Fruit fly (Drosophila melanogaster) whole organism, embryonic: ENCODE results near the gene CG43245.

ENCODE experiments used
- ATbp ChIP-seq: fragments of 200-800 bp; sonication (Bioruptor generic); optimal IDR thresholded peaks from 2 replicates; lab custom pipeline; 2017; ENCODE audit warnings: missing biosample characterization, mild to moderate bottlenecking, missing genetic modification characterization, missing genetic modification reagents
- Abd-B ChIP-seq: fragments of 200-800 bp; sonication (Bioruptor generic); optimal IDR thresholded peaks from 2 replicates; lab custom pipeline; 2018; ENCODE audit warnings: missing biosample characterization, mild to moderate bottlenecking, missing genetic modification characterization, moderate library complexity
- C15 ChIP-seq: fragments of 200-800 bp; sonication (Bioruptor generic); IDR thresholded peaks from 3 replicates; pipeline ENCODE4 v1.3.6; 2022; ENCODE audit warnings: missing biosample characterization, missing genetic modification characterization
- CG1024 ChIP-seq: fragments of 200-800 bp; sonication (Bioruptor generic); IDR thresholded peaks from 2 replicates; pipeline ENCODE4 v1.3.6; 2022; ENCODE audit warnings: missing biosample characterization, missing genetic modification characterization
- CG12391 ChIP-seq: fragments of 200-800 bp; sonication (Bioruptor generic); optimal IDR thresholded peaks from 3 replicates; lab custom pipeline; 2018; ENCODE audit warnings: missing biosample characterization, mild to moderate bottlenecking, missing genetic modification characterization, moderate library complexity
- CG2712 ChIP-seq: fragments of 200-800 bp; optimal IDR thresholded peaks from 3 replicates; lab custom pipeline; 2019; ENCODE audit warnings: missing biosample characterization, mild to moderate bottlenecking, missing genetic modification characterization, moderate library complexity
- CG3065 ChIP-seq: fragments of 200-800 bp; sonication (Bioruptor generic); optimal IDR thresholded peaks from 2 replicates; lab custom pipeline; 2016; ENCODE audit warnings: missing biosample characterization, missing genetic modification characterization
- CG3847 ChIP-seq: fragments of 200-800 bp; sonication (Bioruptor generic); IDR thresholded peaks from 2 replicates; pipeline ENCODE4 v1.3.6; 2022; ENCODE audit warnings: missing biosample characterization, missing genetic modification characterization
- CG3995 ChIP-seq: fragments of 200-800 bp; sonication (Bioruptor generic); optimal IDR thresholded peaks from 3 replicates; lab custom pipeline; 2016; ENCODE audit warnings: missing biosample characterization, missing genetic modification characterization
- CG42726 ChIP-seq: fragments of 200-800 bp; sonication (Bioruptor generic); IDR thresholded peaks from 2 replicates; pipeline ENCODE4 v1.3.6; 2022; ENCODE audit warnings: missing biosample characterization, missing genetic modification characterization; ENCODE audit not compliant: partially characterized antibody
- CG4360 ChIP-seq: fragments of 200-800 bp; sonication (Bioruptor generic); IDR thresholded peaks from 2 replicates; pipeline ENCODE4 v1.3.6; 2022; ENCODE audit warnings: missing biosample characterization, missing genetic modification characterization
- CG4617 ChIP-seq: fragments of 200-800 bp; sonication (Bioruptor generic); optimal IDR thresholded peaks from 3 replicates; lab custom pipeline; 2016; ENCODE audit warnings: missing biosample characterization, missing genetic modification characterization, borderline replicate concordance
- CG5180 ChIP-seq: fragments of 200-800 bp; sonication (Bioruptor generic); optimal IDR thresholded peaks from 3 replicates; lab custom pipeline; 2017; ENCODE audit warnings: missing biosample characterization, missing genetic modification characterization, mild to moderate bottlenecking, moderate library complexity, missing genetic modification reagents
- CG5245 ChIP-seq: fragments of 200-800 bp; sonication (Bioruptor generic); optimal IDR thresholded peaks from 3 replicates; lab custom pipeline; 2016; ENCODE audit warnings: missing biosample characterization, missing genetic modification characterization
- CG6175 ChIP-seq: fragments of 200-800 bp; sonication (Bioruptor generic); IDR thresholded peaks from 3 replicates; pipeline ENCODE4 v1.3.6; 2022; ENCODE audit warnings: missing biosample characterization, missing genetic modification characterization
- CG6813 ChIP-seq: fragments of 200-800 bp; sonication (Bioruptor generic); optimal IDR thresholded peaks from 2 replicates; lab custom pipeline; 2017; ENCODE audit warnings: missing biosample characterization, missing genetic modification characterization, mild to moderate bottlenecking, moderate library complexity, missing genetic modification reagents
- CG9437 ChIP-seq: fragments of 200-800 bp; sonication (Bioruptor generic); optimal IDR thresholded peaks from 2 replicates; lab custom pipeline; 2018; ENCODE audit warnings: missing biosample characterization, mild to moderate bottlenecking, missing genetic modification characterization
- CHES-1-like ChIP-seq: fragments of 200-800 bp; sonication (Bioruptor generic); optimal IDR thresholded peaks from 2 replicates; lab custom pipeline; 2016; ENCODE audit warnings: missing biosample characterization, missing genetic modification characterization
- Dad ChIP-seq: fragments of 200-800 bp; sonication (Bioruptor generic); optimal IDR thresholded peaks from 3 replicates; lab custom pipeline; 2016; ENCODE audit warnings: missing biosample characterization, missing genetic modification characterization
- Deaf1 ChIP-seq: fragments of 200-800 bp; optimal IDR thresholded peaks from 3 replicates; lab custom pipeline; 2019; ENCODE audit warnings: missing biosample characterization, mild to moderate bottlenecking, missing genetic modification characterization, moderate library complexity
- Drgx ChIP-seq: fragments of 200-800 bp; sonication (Bioruptor generic); IDR thresholded peaks from 2 replicates; pipeline ENCODE4 v1.3.6; 2022; ENCODE audit warnings: missing biosample characterization, missing genetic modification characterization
- Hand ChIP-seq: fragments of 200-800 bp; sonication (Bioruptor generic); optimal IDR thresholded peaks from 2 replicates; lab custom pipeline; 2017; ENCODE audit warnings: mild to moderate bottlenecking, missing biosample characterization, missing genetic modification reagents, missing genetic modification characterization
- Hmx ChIP-seq: fragments of 200-800 bp; sonication (Bioruptor generic); optimal IDR thresholded peaks from 2 replicates; lab custom pipeline; 2016; ENCODE audit warnings: missing biosample characterization, missing genetic modification characterization
- Mad ChIP-seq: fragments of 200-800 bp; sonication (Bioruptor generic); optimal IDR thresholded peaks from 2 replicates; lab custom pipeline; 2016; ENCODE audit warnings: missing biosample characterization, missing genetic modification characterization
- Myb ChIP-seq: fragments of 200-800 bp; sonication (Bioruptor generic); optimal IDR thresholded peaks from 2 replicates; lab custom pipeline; 2016; ENCODE audit warnings: missing biosample characterization, missing genetic modification characterization
- NC2β ChIP-seq: fragments of 200-800 bp; sonication (Bioruptor generic); optimal IDR thresholded peaks from 2 replicates; lab custom pipeline; 2016; ENCODE audit warnings: missing biosample characterization, missing genetic modification characterization
- Neu2 ChIP-seq: fragments of 200-800 bp; sonication (Bioruptor generic); optimal IDR thresholded peaks from 3 replicates; lab custom pipeline; 2016; ENCODE audit warnings: missing biosample characterization, missing genetic modification characterization, borderline replicate concordance
- NfI ChIP-seq: fragments of 200-800 bp; sonication (Bioruptor generic); optimal IDR thresholded peaks from 3 replicates; lab custom pipeline; 2018; ENCODE audit warnings: missing biosample characterization, mild to moderate bottlenecking, missing genetic modification characterization, moderate library complexity
- Opbp ChIP-seq: fragments of 200-800 bp; sonication (Bioruptor generic); IDR thresholded peaks from 3 replicates; pipeline ENCODE4 v1.3.6; 2022; ENCODE audit warnings: missing biosample characterization, missing genetic modification characterization; ENCODE audit not compliant: partially characterized antibody
- Scr ChIP-seq: fragments of 200-800 bp; sonication (Bioruptor generic); IDR thresholded peaks from 2 replicates; pipeline ENCODE4 v1.3.6; 2022; ENCODE audit warnings: missing biosample characterization, missing genetic modification characterization; ENCODE audit not compliant: partially characterized antibody
- Sry-β ChIP-seq: fragments of 200-800 bp; sonication (Bioruptor generic); optimal IDR thresholded peaks from 2 replicates; lab custom pipeline; 2018; ENCODE audit warnings: missing biosample characterization, mild to moderate bottlenecking, missing genetic modification characterization, moderate library complexity
- Taf1 ChIP-seq: fragments of 200-800 bp; sonication (Bioruptor generic); IDR thresholded peaks from 2 replicates; pipeline ENCODE4 v1.3.6; 2022; ENCODE audit warnings: missing biosample characterization, missing genetic modification characterization
- Xbp1 ChIP-seq: fragments of 200-800 bp; sonication (Bioruptor generic); optimal IDR thresholded peaks from 3 replicates; lab custom pipeline; 2016; ENCODE audit warnings: missing biosample characterization, mild to moderate bottlenecking, missing genetic modification characterization
- ap ChIP-seq: fragments of 200-800 bp; sonication (Bioruptor generic); IDR thresholded peaks from 2 replicates; pipeline ENCODE4 v1.3.6; 2022; ENCODE audit warnings: missing biosample characterization, missing genetic modification characterization
- ci ChIP-seq: fragments of 200-800 bp; sonication (Bioruptor generic); IDR thresholded peaks from 3 replicates; pipeline ENCODE4 v1.3.6; 2022; ENCODE audit warnings: missing biosample characterization, missing genetic modification characterization
- disco-r ChIP-seq: fragments of 200-800 bp; sonication (Bioruptor generic); optimal IDR thresholded peaks from 2 replicates; lab custom pipeline; 2016; ENCODE audit warnings: missing biosample characterization, missing genetic modification characterization
- grn ChIP-seq: fragments of 200-800 bp; sonication (Bioruptor generic); optimal IDR thresholded peaks from 3 replicates; lab custom pipeline; 2017; ENCODE audit warnings: missing biosample characterization, missing genetic modification characterization
- hth ChIP-seq: fragments of >200 bp; optimal IDR thresholded peaks from 2 replicates; lab custom pipeline; 2017; ENCODE audit warnings: inconsistent platforms
- pfk ChIP-seq: fragments of 200-800 bp; sonication (Bioruptor generic); optimal IDR thresholded peaks from 2 replicates; lab custom pipeline; 2018; ENCODE audit warnings: missing biosample characterization, mild to moderate bottlenecking, missing genetic modification characterization, moderate library complexity
- pho ChIP-seq: fragments of 200-800 bp; sonication (Bioruptor generic); optimal IDR thresholded peaks from 2 replicates; lab custom pipeline; 2016; ENCODE audit warnings: missing biosample characterization, missing genetic modification characterization
- phol ChIP-seq: fragments of 200-800 bp; sonication (Bioruptor generic); optimal IDR thresholded peaks from 3 replicates; lab custom pipeline; 2018; ENCODE audit warnings: missing biosample characterization, mild to moderate bottlenecking, missing genetic modification characterization, moderate library complexity
- pnt ChIP-seq: fragments of 200-800 bp; sonication (Bioruptor generic); optimal IDR thresholded peaks from 3 replicates; lab custom pipeline; 2016; ENCODE audit warnings: missing biosample characterization, missing genetic modification characterization
- tin ChIP-seq: fragments of 200-800 bp; sonication (Bioruptor generic); optimal IDR thresholded peaks from 3 replicates; lab custom pipeline; 2016; ENCODE audit warnings: missing biosample characterization, missing genetic modification characterization
- trem ChIP-seq: fragments of 200-800 bp; optimal IDR thresholded peaks from 3 replicates; lab custom pipeline; 2019; ENCODE audit warnings: missing biosample characterization, mild to moderate bottlenecking, missing genetic modification characterization, moderate library complexity
- tup ChIP-seq: fragments of 200-800 bp; sonication (Bioruptor generic); optimal IDR thresholded peaks from 2 replicates; lab custom pipeline; 2016; ENCODE audit warnings: missing biosample characterization, mild to moderate bottlenecking, missing genetic modification characterization, moderate library complexity
- twi ChIP-seq: fragments of 200-800 bp; optimal IDR thresholded peaks from 2 replicates; lab custom pipeline; 2019; ENCODE audit warnings: missing biosample characterization, mild to moderate bottlenecking, missing genetic modification characterization, moderate library complexity
- unc-4 ChIP-seq: fragments of 200-800 bp; sonication (Bioruptor generic); IDR thresholded peaks from 2 replicates; pipeline ENCODE4 v1.3.6; 2022; ENCODE audit warnings: missing biosample characterization, missing genetic modification characterization; ENCODE audit not compliant: partially characterized antibody
- zen2 ChIP-seq: fragments of 200-800 bp; sonication (Bioruptor generic); IDR thresholded peaks from 3 replicates; pipeline ENCODE4 v1.3.6; 2022; ENCODE audit warnings: missing biosample characterization, missing genetic modification characterization; ENCODE audit not compliant: partially characterized antibody
- zf30C ChIP-seq: fragments of 200-800 bp; sonication (Bioruptor generic); optimal IDR thresholded peaks from 3 replicates; lab custom pipeline; 2018; ENCODE audit warnings: missing biosample characterization, mild to moderate bottlenecking, missing genetic modification characterization

The CG43245 gene

dm6 chr3L:10817670-10818650 lies 46.2 kb downstream of the CG43245 start (continued):
- TF ChIP-seq tin (GFP tag; lab: Kevin White, UChicago) (no peak), CG4360 (GFP tag; lab: Robert Waterston, UW) (no peak), Mad (no peak), NC2β (no peak), zf30C (GFP tag; lab: Kevin White, UChicago) (no peak), zen2 (no peak), CG4617 (GFP tag; lab: Kevin White, UChicago) (no peak), Hand (no peak), Myb (no peak), twi (tag; lab: Kevin White, UChicago) (no peak), tup (GFP tag; lab: Kevin White, UChicago) (no peak), CG3065 (GFP tag; lab: Kevin White, UChicago) (no peak), ap (GFP tag; lab: Robert Waterston, UW) (no peak), CG12391 (peak; percentile 42), Opbp (GFP tag; lab: Robert Waterston, UW) (no peak), ATbp (GFP tag; lab: Kevin White, UChicago) (no peak), Neu2 (GFP tag; lab: Kevin White, UChicago) (no peak), C15 (no peak), pnt (GFP tag; lab: Kevin White, UChicago) (no peak), phol (peak; percentile 42), CG2712 (peak; percentile 50), pfk (GFP tag; lab: Kevin White, UChicago) (no peak), Deaf1 (tag; lab: Kevin White, UChicago) (peak; percentile 24), hth (lab: Kevin White, UChicago) (no peak), CG6175 (GFP tag; lab: Robert Waterston, UW) (no peak), NfI (GFP tag; lab: Kevin White, UChicago) (peak; percentile 5), CG5180 (peak; percentile 94), pho (no peak), CG5245 (no peak), grn (no peak), CG6813 (GFP tag; lab: Kevin White, UChicago) (no peak), CHES-1-like (GFP tag; lab: Kevin White, UChicago) (no peak), Hmx (GFP tag; lab: Kevin White, UChicago) (no peak), disco-r (GFP tag; lab: Kevin White, UChicago) (no peak), Sry-β (GFP tag; lab: Kevin White, UChicago) (no peak), trem (tag; lab: Kevin White, UChicago) (no peak), CG3847 (GFP tag; lab: Robert Waterston, UW) (no peak), ci (GFP tag; lab: Robert Waterston, UW) (0 out of 3 replicates have a peak, but pooled peaks have one; percentile 17), Taf1 (GFP tag; lab: Robert Waterston, UW) (no peak), Scr (GFP tag; lab: Robert Waterston, UW) (no peak), CG3995 (GFP tag; lab: Kevin White, UChicago) (no peak), CG1024 (GFP tag; lab: Robert Waterston, UW) (no peak), Drgx (GFP tag; lab: Robert Waterston, UW) (no peak), CG42726 (GFP tag; lab: Robert Waterston, UW) (no peak), unc-4 (GFP tag; lab: Robert Waterston, UW) (no peak), CG9437 (GFP tag; lab: Kevin White, UChicago) (peak; percentile 39), Dad (GFP tag; lab: Kevin White, UChicago) (no peak), Xbp1 (GFP tag; lab: Kevin White, UChicago) (peak; percentile 19), Abd-B (GFP tag; lab: Kevin White, UChicago) (no peak)
